Fruit fly (Drosophila melanogaster) whole organism, wandering third instar larva: ENCODE measurements around the gene smash.

Experiments
- Abd-B ChIP-seq: fragments of >200 bp; optimal IDR thresholded peaks from 2 replicates; lab custom pipeline; 2017; ENCODE audit warnings: missing biosample characterization, missing genetic modification characterization
- CG32264 ChIP-seq: fragments of 200-800 bp; sonication (Bioruptor generic); optimal IDR thresholded peaks from 2 replicates; lab custom pipeline; 2016; ENCODE audit warnings: missing biosample characterization, missing genetic modification characterization
- CG9705 ChIP-seq: fragments of 200-800 bp; sonication (Bioruptor generic); optimal IDR thresholded peaks from 2 replicates; lab custom pipeline; 2018; ENCODE audit warnings: missing biosample characterization, mild to moderate bottlenecking, missing genetic modification characterization
- CrebA ChIP-seq: fragments of 200-800 bp; sonication (Bioruptor generic); optimal IDR thresholded peaks from 2 replicates; lab custom pipeline; 2016; ENCODE audit warnings: missing biosample characterization, mild to moderate bottlenecking, missing genetic modification characterization, borderline replicate concordance
- Dfd ChIP-seq: fragments of >200 bp; optimal IDR thresholded peaks from 2 replicates; lab custom pipeline; 2017; ENCODE audit warnings: missing biosample characterization, missing genetic modification characterization
- Dif ChIP-seq: fragments of 200-275, 200-300 bp; sonication (Bioruptor generic); optimal IDR thresholded peaks from 2 replicates; lab custom pipeline; 2018; ENCODE audit warnings: missing biosample characterization, missing genetic modification characterization; ENCODE audit not compliant: partially characterized antibody
- GATAd ChIP-seq: sonication (Bioruptor generic); optimal IDR thresholded peaks from 2 replicates; lab custom pipeline; 2016; ENCODE audit warnings: missing biosample characterization, missing genetic modification characterization
- HLH106 ChIP-seq: fragments of 200-800 bp; optimal IDR thresholded peaks from 3 replicates; lab custom pipeline; 2019; ENCODE audit warnings: missing biosample characterization, mild to moderate bottlenecking, missing genetic modification characterization, moderate library complexity
- Hnf4 ChIP-seq: fragments of 200-800 bp; sonication (Bioruptor generic); optimal IDR thresholded peaks from 2 replicates; lab custom pipeline; 2016; ENCODE audit warnings: missing biosample characterization, mild to moderate bottlenecking, missing genetic modification characterization
- Hr78 ChIP-seq: fragments of >200 bp; optimal IDR thresholded peaks from 2 replicates; lab custom pipeline; 2017; ENCODE audit warnings: missing biosample characterization, missing genetic modification characterization
- Hr83 ChIP-seq: fragments of 200-300 bp; sonication (Bioruptor generic); optimal IDR thresholded peaks from 2 replicates; lab custom pipeline; 2016; ENCODE audit warnings: missing biosample characterization, mild to moderate bottlenecking, missing genetic modification characterization, moderate library complexity; ENCODE audit not compliant: poor library complexity, severe bottlenecking
- Jra ChIP-seq: sonication (Bioruptor generic); optimal IDR thresholded peaks from 2 replicates; lab custom pipeline; 2016; ENCODE audit warnings: missing biosample characterization, missing genetic modification characterization
- Mio ChIP-seq: sonication (Bioruptor generic); optimal IDR thresholded peaks from 2 replicates; lab custom pipeline; 2016; ENCODE audit warnings: missing biosample characterization, missing genetic modification characterization
- Myc ChIP-seq: fragments of >200 bp; optimal IDR thresholded peaks from 2 replicates; lab custom pipeline; 2017
- N ChIP-seq: fragments of >200 bp; optimal IDR thresholded peaks from 2 replicates; lab custom pipeline; 2018; ENCODE audit warnings: missing biosample characterization, missing external identifiers, missing genetic modification characterization
- OdsH ChIP-seq: fragments of 200-800 bp; sonication (Bioruptor generic); optimal IDR thresholded peaks from 2 replicates; lab custom pipeline; 2016; ENCODE audit warnings: missing biosample characterization, mild to moderate bottlenecking, missing genetic modification characterization
- Rel ChIP-seq, 2 experiments: fragments of 200-800 bp; sonication (Bioruptor generic) in 1 of 2; optimal IDR thresholded peaks; 2 replicates in 1 of 2; 3 replicates in 1 of 2; lab custom pipeline; 2016 to 2019; ENCODE audit warnings: mild to moderate bottlenecking in 2 of 2, missing biosample characterization in 2 of 2, missing genetic modification characterization in 2 of 2, moderate library complexity in 1 of 2
- Sp1 ChIP-seq: fragments of 200-800 bp; sonication (Bioruptor generic); optimal IDR thresholded peaks from 3 replicates; lab custom pipeline; 2019; ENCODE audit warnings: missing biosample characterization, mild to moderate bottlenecking, missing genetic modification characterization, moderate library complexity
- Vsx2 ChIP-seq: fragments of 200-300, 225-300 bp; sonication (Bioruptor generic); optimal IDR thresholded peaks from 2 replicates; lab custom pipeline; 2018; ENCODE audit warnings: missing biosample characterization, missing genetic modification characterization; ENCODE audit not compliant: partially characterized antibody
- br ChIP-seq: fragments of 200-800 bp; sonication (Bioruptor generic); optimal IDR thresholded peaks from 2 replicates; lab custom pipeline; 2016; ENCODE audit warnings: missing biosample characterization, missing genetic modification characterization
- brk ChIP-seq: fragments of 200-800 bp; sonication (Bioruptor generic); optimal IDR thresholded peaks from 2 replicates; lab custom pipeline; 2016; ENCODE audit warnings: missing biosample characterization, mild to moderate bottlenecking, missing genetic modification characterization
- dl ChIP-seq, 2 experiments: fragments of 175-275, 200-275 bp in 1 of 2; fragments of 200-275 bp in 1 of 2; sonication (Bioruptor generic); optimal IDR thresholded peaks; lab custom pipeline; 2018; ENCODE audit warnings: mild to moderate bottlenecking in 2 of 2, missing biosample characterization in 2 of 2, missing genetic modification characterization in 2 of 2, moderate library complexity in 2 of 2; ENCODE audit not compliant: partially characterized antibody in 2 of 2, insufficient read depth in 1 of 2
- dmrt93B ChIP-seq: fragments of 200-800 bp; sonication (Bioruptor generic); optimal IDR thresholded peaks from 2 replicates; lab custom pipeline; 2018; ENCODE audit warnings: missing biosample characterization, mild to moderate bottlenecking, missing genetic modification characterization
- dsf ChIP-seq: sonication (Bioruptor generic); optimal IDR thresholded peaks from 2 replicates; lab custom pipeline; 2016; ENCODE audit warnings: missing biosample characterization, missing genetic modification characterization, borderline replicate concordance
- ey ChIP-seq: fragments of 200-800 bp; sonication (Bioruptor generic); optimal IDR thresholded peaks from 2 replicates; lab custom pipeline; 2016; ENCODE audit warnings: missing biosample characterization, missing genetic modification characterization
- foxo ChIP-seq, 2 experiments: fragments of 200-800 bp; sonication (Bioruptor generic); optimal IDR thresholded peaks; 2 replicates in 1 of 2; 3 replicates in 1 of 2; lab custom pipeline; 2016 to 2017; ENCODE audit warnings: missing biosample characterization in 2 of 2, missing genetic modification characterization in 2 of 2
- fru ChIP-seq: fragments of 200-800 bp; sonication (Bioruptor generic); optimal IDR thresholded peaks from 3 replicates; lab custom pipeline; 2016; ENCODE audit warnings: missing biosample characterization, mild to moderate bottlenecking, missing genetic modification characterization
- h ChIP-seq: fragments of 200-800 bp; sonication (Bioruptor generic); optimal IDR thresholded peaks from 3 replicates; lab custom pipeline; 2016; ENCODE audit warnings: missing biosample characterization, mild to moderate bottlenecking, missing genetic modification characterization
- jim ChIP-seq: fragments of 175-275, 200-325 bp; sonication (Bioruptor generic); optimal IDR thresholded peaks from 2 replicates; lab custom pipeline; 2016; ENCODE audit warnings: missing biosample characterization, mild to moderate bottlenecking, missing genetic modification characterization
- lola ChIP-seq: fragments of >200 bp; optimal IDR thresholded peaks from 2 replicates; lab custom pipeline; 2017; ENCODE audit warnings: missing biosample characterization, missing genetic modification characterization
- pan ChIP-seq: fragments of >200 bp; optimal IDR thresholded peaks from 2 replicates; lab custom pipeline; 2017
- psq ChIP-seq: fragments of 200-800 bp; sonication (Bioruptor generic); optimal IDR thresholded peaks from 3 replicates; lab custom pipeline; 2017; ENCODE audit warnings: missing biosample characterization, mild to moderate bottlenecking, missing genetic modification characterization, moderate library complexity
- rgr ChIP-seq: fragments of 200-800 bp; sonication (Bioruptor generic); optimal IDR thresholded peaks from 3 replicates; lab custom pipeline; 2016; ENCODE audit warnings: missing biosample characterization, mild to moderate bottlenecking, missing genetic modification characterization
- sage ChIP-seq: fragments of 200-800 bp; sonication (Bioruptor generic); optimal IDR thresholded peaks from 2 replicates; lab custom pipeline; 2016; ENCODE audit warnings: missing biosample characterization, mild to moderate bottlenecking, missing genetic modification characterization
- sv ChIP-seq: fragments of 200-800 bp; sonication (Bioruptor generic); optimal IDR thresholded peaks from 3 replicates; lab custom pipeline; 2016; ENCODE audit warnings: missing biosample characterization, missing genetic modification characterization
- tai ChIP-seq: sonication (Bioruptor generic); optimal IDR thresholded peaks from 2 replicates; lab custom pipeline; 2016; ENCODE audit warnings: missing biosample characterization, missing genetic modification characterization
- usp ChIP-seq: fragments of >200 bp; optimal IDR thresholded peaks from 2 replicates; lab custom pipeline; 2017; ENCODE audit warnings: missing biosample characterization, missing genetic modification characterization
- woc ChIP-seq: sonication (Bioruptor generic); optimal IDR thresholded peaks from 2 replicates; lab custom pipeline; 2016; ENCODE audit warnings: missing biosample characterization, mild to moderate bottlenecking, missing genetic modification characterization

Gene smash

dm6 chr3R:4738494-4739191 lies 79.3 kb downstream of the smash start (continued):
- no peak for TF ChIP-seq GATAd (GFP tag; lab: Kevin White, UChicago)
- no peak for TF ChIP-seq Hr78 (GFP tag; lab: Kevin White, UChicago)
- TF ChIP-seq Jra (GFP tag; lab: Kevin White, UChicago): peak; percentile 39
- TF ChIP-seq OdsH (GFP tag; lab: Kevin White, UChicago): no peak
- TF ChIP-seq jim: no peak
- no peak for TF ChIP-seq Mio (GFP tag; lab: Kevin White, UChicago)
- no peak for TF ChIP-seq pan (lab: Kevin White, UChicago)
- no peak for TF ChIP-seq Hr83 (GFP tag; lab: Kevin White, UChicago)

dm6 chr3R:4739192-4739491 lies 79.8 kb downstream of the smash start:
- no peak for TF ChIP-seq Hr78 (GFP tag; lab: Kevin White, UChicago)
- TF ChIP-seq jim: no peak
- TF ChIP-seq rgr: no peak
- no peak for TF ChIP-seq Jra (GFP tag; lab: Kevin White, UChicago)
- TF ChIP-seq br: no peak
- no peak for TF ChIP-seq Hnf4 (GFP tag; lab: Kevin White, UChicago)
- no peak for TF ChIP-seq h
- TF ChIP-seq usp (GFP tag; lab: Kevin White, UChicago): no peak
- TF ChIP-seq ey (GFP tag; lab: Kevin White, UChicago): no peak
- no peak for TF ChIP-seq lola (GFP tag; lab: Kevin White, UChicago)
- TF ChIP-seq Abd-B (GFP tag; lab: Kevin White, UChicago): no peak
- TF ChIP-seq Rel (GFP tag; optimal IDR thresholded peaks at IDR 0.05; lab: Kevin White, UChicago): no peak
- no peak for TF ChIP-seq Rel (tag; optimal IDR thresholded peaks at IDR 0.05; lab: Kevin White, UChicago)
- no peak for TF ChIP-seq psq

dm6 chr3R:4739492-4740431 lies 80.4 kb downstream of the smash start:
- TF ChIP-seq rgr: peak; percentile 72
- peak; percentile 93 for TF ChIP-seq CrebA (GFP tag; lab: Kevin White, UChicago)
- no peak for TF ChIP-seq brk
- peak; percentile 1 for TF ChIP-seq sage
- peak; percentile 72 for TF ChIP-seq OdsH (GFP tag; lab: Kevin White, UChicago)
- peak; percentile 94 for TF ChIP-seq Hr83 (GFP tag; lab: Kevin White, UChicago)
- no peak for TF ChIP-seq usp (GFP tag; lab: Kevin White, UChicago)
- peak; percentile 51 for TF ChIP-seq CG9705 (GFP tag; lab: Kevin White, UChicago)
- peak; percentile 71 for TF ChIP-seq HLH106 (tag; lab: Kevin White, UChicago)
- peak; percentile 70 for TF ChIP-seq dmrt93B (GFP tag; lab: Kevin White, UChicago)
- peak; percentile 87 for TF ChIP-seq woc
- TF ChIP-seq ey (GFP tag; lab: Kevin White, UChicago): peak; percentile 84
- TF ChIP-seq CG32264 (GFP tag; lab: Kevin White, UChicago): no peak
- TF ChIP-seq br: peak; percentile 81
- TF ChIP-seq Hr78 (GFP tag; lab: Kevin White, UChicago): no peak
- TF ChIP-seq Jra (GFP tag; lab: Kevin White, UChicago): peak; percentile 38
- TF ChIP-seq lola (GFP tag; lab: Kevin White, UChicago): no peak
- peak; percentile 77 for TF ChIP-seq psq
- peak; percentile 88 for TF ChIP-seq sv (GFP tag; lab: Kevin White, UChicago)
- TF ChIP-seq fru (GFP tag; lab: Kevin White, UChicago): peak; percentile 82
- TF ChIP-seq GATAd (GFP tag; lab: Kevin White, UChicago): no peak
- TF ChIP-seq jim: peak; percentile 85
- peak in 1 of 2 experiments; percentile 84 for TF ChIP-seq foxo (GFP tag; optimal IDR thresholded peaks at IDR 0.05; lab: Kevin White, UChicago)
- peak; percentile 78 for TF ChIP-seq h
- peak; percentile 94 for TF ChIP-seq Dif (GFP tag; lab: Kevin White, UChicago)
- TF ChIP-seq N (GFP tag; lab: Kevin White, UChicago): no peak
- no peak for TF ChIP-seq Mio (GFP tag; lab: Kevin White, UChicago)
- TF ChIP-seq Vsx2 (GFP tag; lab: Kevin White, UChicago): peak; percentile 84
- TF ChIP-seq Sp1 (GFP tag; lab: Kevin White, UChicago): peak; percentile 66
- peak; percentile 75 to 94 for TF ChIP-seq dl (GFP tag; optimal IDR thresholded peaks at IDR 0.05; lab: Kevin White, UChicago; ENCODE audit: insufficient read depth in 1 of 2, partially characterized antibody in 2 of 2)
- TF ChIP-seq Abd-B (GFP tag; lab: Kevin White, UChicago): no peak
- peak; percentile 73 for TF ChIP-seq tai (GFP tag; lab: Kevin White, UChicago)
- TF ChIP-seq Dfd (GFP tag; lab: Kevin White, UChicago): no peak
- no peak for TF ChIP-seq pan (lab: Kevin White, UChicago)
- TF ChIP-seq Rel (GFP tag; optimal IDR thresholded peaks at IDR 0.05; lab: Kevin White, UChicago): no peak
- peak; percentile 16 for TF ChIP-seq Rel (tag; optimal IDR thresholded peaks at IDR 0.05; lab: Kevin White, UChicago)
- no peak for TF ChIP-seq Myc (lab: Kevin White, UChicago)
- TF ChIP-seq Hnf4 (GFP tag; lab: Kevin White, UChicago): peak; percentile 53
- no peak for TF ChIP-seq dsf (GFP tag; lab: Kevin White, UChicago)
